Fruit fly (Drosophila melanogaster) S2 (cell line): ENCODE data around the gene Idgf2.

Experiments used
- CG8478 ChIP-seq: fragments of >200 bp; optimal IDR thresholded peaks from 2 replicates; lab custom pipeline; 2018
- CTCF ChIP-seq, 2 experiments: fragments of >200 bp; optimal IDR thresholded peaks; 2 replicates each; lab custom pipeline; 2018

DNA sequence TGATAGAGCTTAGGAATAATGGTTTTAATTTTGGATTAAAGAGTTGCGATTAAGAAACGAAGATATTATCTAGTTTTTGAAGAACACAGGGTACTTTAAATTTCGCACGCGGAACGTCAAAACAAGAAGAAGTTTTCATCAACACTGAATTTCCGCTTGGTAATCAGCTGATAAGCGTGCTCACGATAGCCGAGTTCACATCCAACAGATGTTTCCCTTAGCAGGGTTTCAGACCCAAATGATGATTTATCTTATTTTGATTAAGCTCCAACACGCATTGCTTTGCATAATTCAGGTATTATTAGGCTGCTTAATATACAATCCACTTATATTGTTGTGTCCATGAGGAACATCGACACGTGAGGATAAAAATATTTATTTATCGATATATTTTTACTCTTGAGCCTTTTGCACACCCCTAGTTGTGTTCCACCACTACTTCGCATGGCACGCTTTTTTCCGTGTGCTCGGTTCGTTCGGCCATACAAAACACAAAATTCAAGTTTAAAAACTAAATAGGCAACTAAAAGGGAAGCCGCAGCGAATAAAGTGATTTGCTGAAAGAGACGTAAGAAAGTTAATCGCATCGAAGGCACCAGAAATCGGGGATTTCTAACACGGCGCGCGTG, 44.1 kb downstream of the Idgf2 start, which contains the start of gene Tpr2:
- TF ChIP-seq CG8478 (no peak), CTCF (optimal IDR thresholded peaks at IDR 0.05; lab: Kevin White, UChicago) (peak; percentile 42 to 43)
